Worm (Caenorhabditis elegans) whole organism, early embryonic: ENCODE results near the gene F44A2.5.

Source experiments
- F13C5.2 ChIP-seq: sonication (generic microtip); optimal IDR thresholded peaks from 2 replicates; lab custom pipeline; 2017; ENCODE audit warnings: mild to moderate bottlenecking, missing genetic modification characterization, inconsistent platforms, missing compliant biosample characterization
- ama-1 ChIP-seq: fragments of 150-350 bp; optimal IDR thresholded peaks from 2 replicates; lab custom pipeline; 2014
- ceh-13 ChIP-seq: fragments of 200-800 bp; sonication (Bioruptor generic); optimal IDR thresholded peaks from 2 replicates; lab custom pipeline; 2018; ENCODE audit warnings: mild to moderate bottlenecking, missing genetic modification characterization, missing compliant biosample characterization
- sea-1 ChIP-seq: fragments of 200-800 bp; sonication (Bioruptor generic); conservative IDR thresholded peaks from 2 replicates; pipeline ENCODE4 v1.3.6; 2022; ENCODE audit warnings: missing genetic modification characterization, missing compliant biosample characterization
- tbx-11 ChIP-seq: fragments of 200-800 bp; sonication (Bioruptor generic); IDR thresholded peaks from 2 replicates; pipeline ENCODE4 v1.3.6; 2022; ENCODE audit warnings: missing genetic modification characterization, missing compliant biosample characterization

ce11 chrV:9305116-9305515 lies 7.7 kb downstream of the F44A2.5 start, which contains the start of gene F44A2.3:
- no peak for TF ChIP-seq ama-1 (lab: Kevin White, UChicago)
- no peak for TF ChIP-seq sea-1
- TF ChIP-seq F13C5.2 (tag; lab: Kevin White, UChicago), result no peak
- TF ChIP-seq ceh-13 (GFP tag; lab: Kevin White, UChicago), result no peak
- no peak for TF ChIP-seq tbx-11
